Fruit fly (Drosophila melanogaster) whole organism, embryonic: Measurements from ENCODE around the gene Csk.

ENCODE experiments used
- C15 ChIP-seq: fragments of 200-800 bp; sonication (Bioruptor generic); IDR thresholded peaks from 3 replicates; pipeline ENCODE4 v1.3.6; 2022; ENCODE audit warnings: missing biosample characterization, missing genetic modification characterization
- CG10147 ChIP-seq: fragments of 200-800 bp; sonication (Bioruptor generic); optimal IDR thresholded peaks from 2 replicates; lab custom pipeline; 2019; ENCODE audit warnings: missing biosample characterization, mild to moderate bottlenecking, missing genetic modification characterization, moderate library complexity
- CG11398 ChIP-seq: fragments of 200-800 bp; sonication (Bioruptor generic); optimal IDR thresholded peaks from 2 replicates; lab custom pipeline; 2016; ENCODE audit warnings: missing biosample characterization, missing genetic modification characterization
- CG13296 ChIP-seq: fragments of 200-800 bp; sonication (Bioruptor generic); optimal IDR thresholded peaks from 3 replicates; lab custom pipeline; 2018; ENCODE audit warnings: missing biosample characterization, mild to moderate bottlenecking, missing genetic modification characterization
- CG17802 ChIP-seq: fragments of 200-800 bp; sonication (Bioruptor generic); optimal IDR thresholded peaks from 2 replicates; lab custom pipeline; 2018; ENCODE audit warnings: missing biosample characterization, mild to moderate bottlenecking, missing genetic modification characterization, moderate library complexity
- CG2129 ChIP-seq: fragments of 200-800 bp; sonication (Bioruptor generic); IDR thresholded peaks from 2 replicates; pipeline ENCODE4 v1.3.6; 2022; ENCODE audit warnings: missing biosample characterization, missing genetic modification characterization; ENCODE audit not compliant: partially characterized antibody
- CG2202 ChIP-seq: fragments of 200-800 bp; sonication (Bioruptor generic); optimal IDR thresholded peaks from 2 replicates; lab custom pipeline; 2018; ENCODE audit warnings: missing biosample characterization, mild to moderate bottlenecking, missing genetic modification characterization
- CG2678 ChIP-seq: fragments of 200-800 bp; sonication (Bioruptor generic); optimal IDR thresholded peaks from 3 replicates; lab custom pipeline; 2019; ENCODE audit warnings: missing biosample characterization, mild to moderate bottlenecking, missing genetic modification characterization, moderate library complexity
- CG3163 ChIP-seq: fragments of 200-800 bp; sonication (Bioruptor generic); optimal IDR thresholded peaks from 3 replicates; lab custom pipeline; 2016; ENCODE audit warnings: missing biosample characterization, missing genetic modification characterization
- CG32772 ChIP-seq: fragments of 200-800 bp; sonication (Bioruptor generic); IDR thresholded peaks from 2 replicates; pipeline ENCODE4 v1.3.6; 2022; ENCODE audit warnings: missing biosample characterization, missing genetic modification characterization
- CG3281 ChIP-seq: fragments of 200-800 bp; sonication (Bioruptor generic); optimal IDR thresholded peaks from 3 replicates; lab custom pipeline; 2017; ENCODE audit warnings: missing biosample characterization, mild to moderate bottlenecking, missing genetic modification characterization
- CG34224 ChIP-seq: fragments of 200-800 bp; sonication (Bioruptor generic); IDR thresholded peaks from 3 replicates; pipeline ENCODE4 v1.3.6; 2022; ENCODE audit warnings: missing biosample characterization, missing genetic modification characterization; ENCODE audit not compliant: partially characterized antibody
- CG4282 ChIP-seq: fragments of 200-800 bp; sonication (Bioruptor generic); optimal IDR thresholded peaks from 2 replicates; lab custom pipeline; 2016; ENCODE audit warnings: missing biosample characterization, missing genetic modification characterization
- CG6854 ChIP-seq: fragments of 200-800 bp; sonication (Bioruptor generic); optimal IDR thresholded peaks from 3 replicates; lab custom pipeline; 2017; ENCODE audit warnings: missing biosample characterization, mild to moderate bottlenecking, missing genetic modification characterization
- CG7271 ChIP-seq: fragments of 200-800 bp; sonication (Bioruptor generic); optimal IDR thresholded peaks from 2 replicates; lab custom pipeline; 2018; ENCODE audit warnings: missing biosample characterization, mild to moderate bottlenecking, missing genetic modification characterization, moderate library complexity
- CG7357 ChIP-seq: fragments of 200-800 bp; sonication (Bioruptor generic); IDR thresholded peaks from 3 replicates; pipeline ENCODE4 v1.3.6; 2022; ENCODE audit warnings: missing biosample characterization, missing genetic modification characterization
- CG7963 ChIP-seq: fragments of 200-800 bp; sonication (Bioruptor generic); IDR thresholded peaks from 3 replicates; pipeline ENCODE4 v1.3.6; 2022; ENCODE audit warnings: missing biosample characterization, missing genetic modification characterization; ENCODE audit not compliant: partially characterized antibody
- CG9727 ChIP-seq: fragments of 200-800 bp; sonication (Bioruptor generic); optimal IDR thresholded peaks from 3 replicates; lab custom pipeline; 2017; ENCODE audit warnings: missing biosample characterization, mild to moderate bottlenecking, missing genetic modification characterization
- CG9797 ChIP-seq: fragments of 200-800 bp; sonication (Bioruptor generic); optimal IDR thresholded peaks from 3 replicates; lab custom pipeline; 2018; ENCODE audit warnings: missing biosample characterization, mild to moderate bottlenecking, missing genetic modification characterization
- Fer1 ChIP-seq: fragments of 200-800 bp; sonication (Bioruptor generic); optimal IDR thresholded peaks from 2 replicates; lab custom pipeline; 2017; ENCODE audit warnings: missing biosample characterization, mild to moderate bottlenecking, missing genetic modification characterization
- Fer3 ChIP-seq: fragments of 200-800 bp; sonication (Bioruptor generic); optimal IDR thresholded peaks from 2 replicates; lab custom pipeline; 2018; ENCODE audit warnings: missing biosample characterization, mild to moderate bottlenecking, missing genetic modification characterization, moderate library complexity
- Gug ChIP-seq: fragments of 200-800 bp; sonication (Bioruptor generic); IDR thresholded peaks from 4 replicates; pipeline ENCODE4 v1.3.6; 2022; ENCODE audit warnings: missing biosample characterization, missing genetic modification characterization
- HHEX ChIP-seq: fragments of 200-800 bp; sonication (Bioruptor generic); optimal IDR thresholded peaks from 3 replicates; lab custom pipeline; 2017; ENCODE audit warnings: missing biosample characterization, mild to moderate bottlenecking, missing genetic modification characterization, missing genetic modification reagents
- Hr51 ChIP-seq, 2 experiments: fragments of 200-800 bp; sonication (Bioruptor generic); optimal IDR thresholded peaks; 2 replicates in 1 of 2; 3 replicates in 1 of 2; lab custom pipeline; 2016 to 2018; ENCODE audit warnings: missing biosample characterization in 2 of 2, missing genetic modification characterization in 2 of 2, mild to moderate bottlenecking in 1 of 2, moderate library complexity in 1 of 2
- Neu2 ChIP-seq: fragments of 200-800 bp; sonication (Bioruptor generic); optimal IDR thresholded peaks from 3 replicates; lab custom pipeline; 2016; ENCODE audit warnings: missing biosample characterization, missing genetic modification characterization, borderline replicate concordance
- Nf-YA ChIP-seq: fragments of 200-800 bp; sonication (Bioruptor generic); IDR thresholded peaks from 2 replicates; pipeline ENCODE4 v1.3.6; 2022; ENCODE audit warnings: missing biosample characterization, missing genetic modification characterization
- Nf-YC ChIP-seq: fragments of 200-800 bp; optimal IDR thresholded peaks from 3 replicates; lab custom pipeline; 2019; ENCODE audit warnings: missing biosample characterization, mild to moderate bottlenecking, missing genetic modification characterization, moderate library complexity
- Pdp1 ChIP-seq, 2 experiments: fragments of 200-800 bp; sonication (Bioruptor generic); optimal IDR thresholded peaks; 3 replicates each; lab custom pipeline; 2016; ENCODE audit warnings: missing biosample characterization in 2 of 2, missing genetic modification characterization in 2 of 2, mild to moderate bottlenecking in 1 of 2, moderate library complexity in 1 of 2
- Ravus ChIP-seq: fragments of 200-800 bp; sonication (Bioruptor generic); IDR thresholded peaks from 2 replicates; pipeline ENCODE4 v1.3.6; 2022; ENCODE audit warnings: missing biosample characterization, missing genetic modification characterization
- abd-A ChIP-seq: fragments of 200-800 bp; sonication (Bioruptor generic); optimal IDR thresholded peaks from 3 replicates; lab custom pipeline; 2019; ENCODE audit warnings: missing biosample characterization, mild to moderate bottlenecking, missing genetic modification characterization, moderate library complexity
- ac ChIP-seq: fragments of 200-800 bp; sonication (Bioruptor generic); optimal IDR thresholded peaks from 3 replicates; lab custom pipeline; 2017; ENCODE audit warnings: missing biosample characterization, mild to moderate bottlenecking, missing genetic modification characterization
- amos ChIP-seq: fragments of 200-800 bp; sonication (Bioruptor generic); IDR thresholded peaks from 2 replicates; pipeline ENCODE4 v1.3.6; 2022; ENCODE audit warnings: missing biosample characterization, missing genetic modification characterization; ENCODE audit not compliant: partially characterized antibody
- chif ChIP-seq, 2 experiments: fragments of 200-800 bp; sonication (Bioruptor generic); optimal IDR thresholded peaks; 3 replicates each; lab custom pipeline; 2016; ENCODE audit warnings: missing biosample characterization in 2 of 2, missing genetic modification characterization in 2 of 2
- esg ChIP-seq: fragments of 200-800 bp; sonication (Bioruptor generic); conservative IDR thresholded peaks from 2 replicates; pipeline ENCODE4 v1.3.6; 2022; ENCODE audit warnings: missing biosample characterization, missing genetic modification characterization
- fd3F ChIP-seq: fragments of 200-800 bp; sonication (Bioruptor generic); optimal IDR thresholded peaks from 2 replicates; lab custom pipeline; 2018; ENCODE audit warnings: missing biosample characterization, mild to moderate bottlenecking, missing genetic modification characterization, moderate library complexity
- fu2 ChIP-seq: fragments of 200-800 bp; sonication (Bioruptor generic); optimal IDR thresholded peaks from 2 replicates; lab custom pipeline; 2016; ENCODE audit warnings: missing biosample characterization, missing genetic modification characterization
- gem ChIP-seq: fragments of 200-800 bp; sonication (Bioruptor generic); optimal IDR thresholded peaks from 2 replicates; lab custom pipeline; 2019; ENCODE audit warnings: missing biosample characterization, mild to moderate bottlenecking, missing genetic modification characterization, moderate library complexity
- her ChIP-seq: fragments of 200-800 bp; sonication (Bioruptor generic); optimal IDR thresholded peaks from 2 replicates; lab custom pipeline; 2016; ENCODE audit warnings: missing biosample characterization, missing genetic modification characterization
- jing ChIP-seq: fragments of 200-800 bp; sonication (Bioruptor generic); optimal IDR thresholded peaks from 2 replicates; lab custom pipeline; 2018; ENCODE audit warnings: missing biosample characterization, mild to moderate bottlenecking, missing genetic modification characterization
- mirr ChIP-seq: fragments of 200-800 bp; sonication (Bioruptor generic); optimal IDR thresholded peaks from 3 replicates; lab custom pipeline; 2018; ENCODE audit warnings: missing biosample characterization, mild to moderate bottlenecking, missing genetic modification characterization
- pb ChIP-seq: fragments of 200-800 bp; sonication (Bioruptor generic); optimal IDR thresholded peaks from 3 replicates; lab custom pipeline; 2016; ENCODE audit warnings: missing biosample characterization, missing genetic modification characterization
- pros ChIP-seq: fragments of 200-800 bp; sonication (Bioruptor generic); optimal IDR thresholded peaks from 3 replicates; lab custom pipeline; 2019; ENCODE audit warnings: missing biosample characterization, mild to moderate bottlenecking, missing genetic modification characterization, moderate library complexity
- sr ChIP-seq: fragments of 200-800 bp; sonication (Bioruptor generic); IDR thresholded peaks from 3 replicates; pipeline ENCODE4 v1.3.6; 2022; ENCODE audit warnings: missing biosample characterization, missing genetic modification characterization
- stwl ChIP-seq: fragments of 200-800 bp; sonication (Bioruptor generic); optimal IDR thresholded peaks from 3 replicates; lab custom pipeline; 2018; ENCODE audit warnings: missing biosample characterization, mild to moderate bottlenecking, missing genetic modification characterization, moderate library complexity
- tap ChIP-seq: fragments of 200-800 bp; optimal IDR thresholded peaks from 3 replicates; lab custom pipeline; 2019; ENCODE audit warnings: missing biosample characterization, mild to moderate bottlenecking, missing genetic modification characterization, moderate library complexity
- tna ChIP-seq: fragments of 200-800 bp; sonication (Bioruptor generic); IDR thresholded peaks from 2 replicates; pipeline ENCODE4 v1.3.6; 2022; ENCODE audit warnings: missing biosample characterization, missing genetic modification characterization; ENCODE audit not compliant: partially characterized antibody
- vfl ChIP-seq: fragments of 200-800 bp; sonication (Bioruptor generic); optimal IDR thresholded peaks from 2 replicates; lab custom pipeline; 2016; ENCODE audit warnings: missing biosample characterization, missing genetic modification characterization
- z ChIP-seq: fragments of 200-800 bp; sonication (Bioruptor generic); IDR thresholded peaks from 3 replicates; pipeline ENCODE4 v1.3.6; 2022; ENCODE audit warnings: missing biosample characterization, missing genetic modification characterization
- zfh1 ChIP-seq: fragments of 200-800 bp; sonication (Bioruptor generic); IDR thresholded peaks from 3 replicates; pipeline ENCODE4 v1.3.6; 2022; ENCODE audit warnings: missing biosample characterization, missing genetic modification characterization
- zfh2 ChIP-seq: fragments of 200-800 bp; sonication (Bioruptor generic); optimal IDR thresholded peaks from 2 replicates; lab custom pipeline; 2016; ENCODE audit warnings: missing biosample characterization, missing genetic modification characterization

Gene Csk

dm6 chr3R:11678016-11678415 is 27.5 kb upstream of the Csk start, which contains the start of gene CG18476 (continued):
- TF ChIP-seq CG2129 (no peak), gem (peak; percentile 97), Nf-YC (tag; lab: Kevin White, UChicago) (peak; percentile 84), C15 (GFP tag; lab: Robert Waterston, UW) (peak; percentile 81; the same call in 2 of the 3 replicates), her (GFP tag; lab: Kevin White, UChicago) (no peak), sr (peak; percentile 54; the same call in 1 of the 3 replicates), zfh1 (GFP tag; lab: Robert Waterston, UW) (peak; percentile 94), mirr (GFP tag; lab: Kevin White, UChicago) (peak; percentile 60), Hr51 (GFP tag; optimal IDR thresholded peaks at IDR 0.05; lab: Kevin White, UChicago) (peak; percentile 52 to 95), CG3163 (GFP tag; lab: Kevin White, UChicago) (peak; percentile 18), CG11398 (GFP tag; lab: Kevin White, UChicago) (no peak), CG2678 (tag; lab: Kevin White, UChicago) (peak; percentile 95), stwl (tag; lab: Kevin White, UChicago) (peak; percentile 68), pros (GFP tag; lab: Kevin White, UChicago) (no peak), Ravus (peak; percentile 80), CG13296 (peak; percentile 92), esg (peak; percentile 91), Fer1 (peak; percentile 90), Nf-YA (GFP tag; lab: Robert Waterston, UW) (peak; percentile 79), amos (GFP tag; lab: Robert Waterston, UW) (no peak), pb (no peak), Neu2 (GFP tag; lab: Kevin White, UChicago) (no peak), HHEX (peak; percentile 91), CG7271 (tag; lab: Kevin White, UChicago) (peak; percentile 84), z (GFP tag; lab: Robert Waterston, UW) (no peak), Gug (GFP tag; lab: Robert Waterston, UW) (no peak; the same call in 2 of the 4 replicates), CG17802 (tag; lab: Kevin White, UChicago) (peak; percentile 79), abd-A (tag; lab: Kevin White, UChicago) (no peak), tna (GFP tag; lab: Robert Waterston, UW) (no peak), zfh2 (GFP tag; lab: Kevin White, UChicago) (peak; percentile 68), CG32772 (GFP tag; lab: Robert Waterston, UW) (peak; percentile 92), vfl (GFP tag; lab: Kevin White, UChicago) (peak; percentile 69), CG6854 (GFP tag; lab: Kevin White, UChicago) (peak; percentile 64), Pdp1 (GFP tag; optimal IDR thresholded peaks at IDR 0.05; lab: Kevin White, UChicago) (peak; percentile 78 to 83), fd3F (GFP tag; lab: Kevin White, UChicago) (peak; percentile 90), CG9797 (GFP tag; lab: Kevin White, UChicago) (peak; percentile 47), CG34224 (GFP tag; lab: Robert Waterston, UW) (no peak), jing (peak; percentile 63), ac (GFP tag; lab: Kevin White, UChicago) (peak; percentile 34), CG2202 (tag; lab: Kevin White, UChicago) (peak; percentile 64), Fer3 (peak; percentile 93), CG7963 (no peak), CG7357 (GFP tag; lab: Robert Waterston, UW) (peak; percentile 88), CG3281 (peak; percentile 91), chif (GFP tag; optimal IDR thresholded peaks at IDR 0.05; lab: Kevin White, UChicago) (peak; percentile 46 to 74), fu2 (peak; percentile 65), tap (tag; lab: Kevin White, UChicago) (peak; percentile 93), CG4282 (GFP tag; lab: Kevin White, UChicago) (no peak), CG10147 (GFP tag; lab: Kevin White, UChicago) (peak; percentile 95), CG9727 (GFP tag; lab: Kevin White, UChicago) (peak; percentile 91)
